Fruit fly (Drosophila melanogaster): ENCODE results near the gene mid.

mid gene

dm6 chr2L:5421570-5422004 lies 39.9 kb upstream of the mid start (continued):
- no peak for TF ChIP-seq Fer1 (GFP tag; optimal IDR thresholded peaks at IDR 0.05)
- no peak for TF ChIP-seq CG8944 (GFP tag; optimal IDR thresholded peaks at IDR 0.05)
- no peak for TF ChIP-seq gce (GFP tag; IDR thresholded peaks at IDR 0.05)
- 0 out of 3 replicates have a peak, but pooled peaks have one; percentile 16 for TF ChIP-seq CG7963 (GFP tag; IDR thresholded peaks at IDR 0.05; ENCODE audit: partially characterized antibody)
- no peak for TF ChIP-seq CG2678 (tag; optimal IDR thresholded peaks at IDR 0.05)
- TF ChIP-seq Opbp (GFP tag; IDR thresholded peaks at IDR 0.05; ENCODE audit: partially characterized antibody) = no peak
- no peak for TF ChIP-seq CG4328 (GFP tag; optimal IDR thresholded peaks at IDR 0.05)
- no peak for TF ChIP-seq cg (GFP tag; optimal IDR thresholded peaks at IDR 0.05)
- TF ChIP-seq Med (GFP tag) = peak; percentile 63
- no peak for TF ChIP-seq yki (optimal IDR thresholded peaks at IDR 0.05)
- TF ChIP-seq CG32772 (GFP tag; IDR thresholded peaks at IDR 0.05) = no peak
- TF ChIP-seq NC2β (GFP tag; optimal IDR thresholded peaks at IDR 0.05) = no peak
- TF ChIP-seq nerfin-2 (GFP tag; IDR thresholded peaks at IDR 0.05; ENCODE audit: partially characterized antibody) = no peak
- TF ChIP-seq chinmo (GFP tag; IDR thresholded peaks at IDR 0.05; ENCODE audit: partially characterized antibody) = 0 out of 4 replicates have a peak, but pooled peaks have one; percentile 58
- TF ChIP-seq dan (GFP tag; IDR thresholded peaks at IDR 0.05) = no peak
- no peak for TF ChIP-seq Deaf1 (tag; optimal IDR thresholded peaks at IDR 0.05)
- no peak for TF ChIP-seq CG15073 (GFP tag; optimal IDR thresholded peaks at IDR 0.05)
- no peak for TF ChIP-seq br (optimal IDR thresholded peaks at IDR 0.05)
- no peak for TF ChIP-seq seq (GFP tag; IDR thresholded peaks at IDR 0.05)
- TF ChIP-seq vnd (GFP tag; IDR thresholded peaks at IDR 0.05; ENCODE audit: partially characterized antibody) = no peak
- TF ChIP-seq CG4854 (GFP tag; optimal IDR thresholded peaks at IDR 0.05) = no peak
- TF ChIP-seq ash1 (GFP tag; optimal IDR thresholded peaks at IDR 0.05) = no peak
- TF ChIP-seq sqz (GFP tag; optimal IDR thresholded peaks at IDR 0.05) = no peak
- no peak for TF ChIP-seq run (tag; optimal IDR thresholded peaks at IDR 0.05)
- TF ChIP-seq fd3F (GFP tag; optimal IDR thresholded peaks at IDR 0.05) = no peak
- no peak for TF ChIP-seq pfk (GFP tag; optimal IDR thresholded peaks at IDR 0.05)
- TF ChIP-seq CG17359 (tag; optimal IDR thresholded peaks at IDR 0.05) = no peak
- TF ChIP-seq Mes4 (GFP tag; optimal IDR thresholded peaks at IDR 0.05) = no peak
- TF ChIP-seq Adf1 (GFP tag; IDR thresholded peaks at IDR 0.05) = peak; percentile 66
- no peak for TF ChIP-seq CG16779 (GFP tag; IDR thresholded peaks at IDR 0.05)
- no peak for TF ChIP-seq Ssrp (tag; optimal IDR thresholded peaks at IDR 0.05)
- TF ChIP-seq zen (tag; optimal IDR thresholded peaks at IDR 0.05) = no peak
- no peak for TF ChIP-seq schlank (tag; optimal IDR thresholded peaks at IDR 0.05)
- no peak for TF ChIP-seq eyg (GFP tag; optimal IDR thresholded peaks at IDR 0.05)
- TF ChIP-seq peb (GFP tag; IDR thresholded peaks at IDR 0.05) = no peak
- no peak for TF ChIP-seq Dref (GFP tag; IDR thresholded peaks at IDR 0.05)
- no peak for TF ChIP-seq BEAF-32 (GFP tag; optimal IDR thresholded peaks at IDR 0.05)
- TF ChIP-seq CG13123 (GFP tag; optimal IDR thresholded peaks at IDR 0.05) = no peak
- no peak for TF ChIP-seq pzg (GFP tag; optimal IDR thresholded peaks at IDR 0.05)
- TF ChIP-seq Pdp1 (GFP tag; optimal IDR thresholded peaks at IDR 0.05) = no peak
- no peak for TF ChIP-seq gcm (GFP tag; optimal IDR thresholded peaks at IDR 0.05)
- TF ChIP-seq Eip74EF (GFP tag; optimal IDR thresholded peaks at IDR 0.05) = no peak
- TF ChIP-seq CG4617 (GFP tag; optimal IDR thresholded peaks at IDR 0.05; ENCODE audit: borderline replicate concordance) = no peak
- TF ChIP-seq Nf-YC (tag; optimal IDR thresholded peaks at IDR 0.05) = peak; percentile 92
- TF ChIP-seq gt (GFP tag; IDR thresholded peaks at IDR 0.05) = no peak
- TF ChIP-seq abd-A (tag; optimal IDR thresholded peaks at IDR 0.05) = peak; percentile 17
- TF ChIP-seq NfI (GFP tag; optimal IDR thresholded peaks at IDR 0.05) = no peak
- TF ChIP-seq danr (GFP tag; IDR thresholded peaks at IDR 0.05) = no peak
- no peak for TF ChIP-seq CG12942 (GFP tag; optimal IDR thresholded peaks at IDR 0.05)
- TF ChIP-seq jumu (GFP tag; optimal IDR thresholded peaks at IDR 0.05) = no peak
- TF ChIP-seq Hr39 (optimal IDR thresholded peaks at IDR 0.05) = no peak

All from whole organism, embryonic.